Fruit fly (Drosophila melanogaster) whole organism: ENCODE measurements around the gene CG12608.

Experiments used
- CG8478 ChIP-seq: fragments of >200 bp; optimal IDR thresholded peaks from 2 replicates; lab custom pipeline; 2018; ENCODE audit warnings: inconsistent platforms
- Dll ChIP-seq: fragments of >200 bp; optimal IDR thresholded peaks from 2 replicates; lab custom pipeline; 2017
- EcR ChIP-seq, 2 experiments: fragments of >200 bp; optimal IDR thresholded peaks; 2 replicates each; lab custom pipeline; 2017; ENCODE audit warnings: missing biosample characterization in 2 of 2, missing genetic modification characterization in 2 of 2, missing genetic modification reagents in 2 of 2
- pan ChIP-seq: fragments of >200 bp; optimal IDR thresholded peaks from 2 replicates; lab custom pipeline; 2017
- psq ChIP-seq: fragments of >200 bp; optimal IDR thresholded peaks from 2 replicates; lab custom pipeline; 2017

dm6 chrX:15334999-15335398 is 9.4 kb downstream of the CG12608 start:
- TF ChIP-seq CG8478 (lab: Kevin White, UChicago), result no peak
- TF ChIP-seq pan, result no peak
- no peak for TF ChIP-seq EcR (GFP tag; optimal IDR thresholded peaks at IDR 0.05; lab: Kevin White, UChicago)
- TF ChIP-seq psq, result no peak
- TF ChIP-seq Dll (lab: Kevin White, UChicago), result no peak
